Fruit fly (Drosophila melanogaster) whole organism, wandering third instar larva: ENCODE measurements around the gene Hmgcr.

ENCODE experiments used
- CG9705 ChIP-seq: fragments of 200-800 bp; sonication (Bioruptor generic); optimal IDR thresholded peaks from 2 replicates; lab custom pipeline; 2018; ENCODE audit warnings: missing biosample characterization, mild to moderate bottlenecking, missing genetic modification characterization
- GATAd ChIP-seq: sonication (Bioruptor generic); optimal IDR thresholded peaks from 2 replicates; lab custom pipeline; 2016; ENCODE audit warnings: missing biosample characterization, missing genetic modification characterization
- HLH106 ChIP-seq: fragments of 200-800 bp; optimal IDR thresholded peaks from 3 replicates; lab custom pipeline; 2019; ENCODE audit warnings: missing biosample characterization, mild to moderate bottlenecking, missing genetic modification characterization, moderate library complexity
- Hnf4 ChIP-seq: fragments of 200-800 bp; sonication (Bioruptor generic); optimal IDR thresholded peaks from 2 replicates; lab custom pipeline; 2016; ENCODE audit warnings: missing biosample characterization, mild to moderate bottlenecking, missing genetic modification characterization
- Myc ChIP-seq: fragments of >200 bp; optimal IDR thresholded peaks from 2 replicates; lab custom pipeline; 2017
- dl ChIP-seq, 2 experiments: fragments of 175-275, 200-275 bp in 1 of 2; fragments of 200-275 bp in 1 of 2; sonication (Bioruptor generic); optimal IDR thresholded peaks; lab custom pipeline; 2018; ENCODE audit warnings: mild to moderate bottlenecking in 2 of 2, missing biosample characterization in 2 of 2, missing genetic modification characterization in 2 of 2, moderate library complexity in 2 of 2; ENCODE audit not compliant: partially characterized antibody in 2 of 2, insufficient read depth in 1 of 2
- dmrt93B ChIP-seq: fragments of 200-800 bp; sonication (Bioruptor generic); optimal IDR thresholded peaks from 2 replicates; lab custom pipeline; 2018; ENCODE audit warnings: missing biosample characterization, mild to moderate bottlenecking, missing genetic modification characterization
- foxo ChIP-seq, 2 experiments: fragments of 200-800 bp; sonication (Bioruptor generic); optimal IDR thresholded peaks; 2 replicates in 1 of 2; 3 replicates in 1 of 2; lab custom pipeline; 2016 to 2017; ENCODE audit warnings: missing biosample characterization in 2 of 2, missing genetic modification characterization in 2 of 2
- fru ChIP-seq: fragments of 200-800 bp; sonication (Bioruptor generic); optimal IDR thresholded peaks from 3 replicates; lab custom pipeline; 2016; ENCODE audit warnings: missing biosample characterization, mild to moderate bottlenecking, missing genetic modification characterization
- h ChIP-seq: fragments of 200-800 bp; sonication (Bioruptor generic); optimal IDR thresholded peaks from 3 replicates; lab custom pipeline; 2016; ENCODE audit warnings: missing biosample characterization, mild to moderate bottlenecking, missing genetic modification characterization
- lola ChIP-seq: fragments of >200 bp; optimal IDR thresholded peaks from 2 replicates; lab custom pipeline; 2017; ENCODE audit warnings: missing biosample characterization, missing genetic modification characterization
- pan ChIP-seq: fragments of >200 bp; optimal IDR thresholded peaks from 2 replicates; lab custom pipeline; 2017
- psq ChIP-seq: fragments of 200-800 bp; sonication (Bioruptor generic); optimal IDR thresholded peaks from 3 replicates; lab custom pipeline; 2017; ENCODE audit warnings: missing biosample characterization, mild to moderate bottlenecking, missing genetic modification characterization, moderate library complexity
- usp ChIP-seq: fragments of >200 bp; optimal IDR thresholded peaks from 2 replicates; lab custom pipeline; 2017; ENCODE audit warnings: missing biosample characterization, missing genetic modification characterization

- TF ChIP-seq Hnf4: no peak
- TF ChIP-seq h (GFP tag; lab: Kevin White, UChicago): no peak
- no peak for TF ChIP-seq Myc (lab: Kevin White, UChicago)
- TF ChIP-seq GATAd (GFP tag; lab: Kevin White, UChicago): no peak
- no peak for TF ChIP-seq foxo (GFP tag; optimal IDR thresholded peaks at IDR 0.05; lab: Kevin White, UChicago)
- no peak for TF ChIP-seq psq (GFP tag; lab: Kevin White, UChicago)
- no peak for TF ChIP-seq lola
- no peak for TF ChIP-seq HLH106
- no peak for TF ChIP-seq usp
- TF ChIP-seq dl (GFP tag; optimal IDR thresholded peaks at IDR 0.05; lab: Kevin White, UChicago; ENCODE audit: insufficient read depth in 1 of 2, partially characterized antibody in 2 of 2): no peak
- TF ChIP-seq dmrt93B (GFP tag; lab: Kevin White, UChicago): no peak
- no peak for TF ChIP-seq fru (GFP tag; lab: Kevin White, UChicago)
- no peak for TF ChIP-seq pan
- no peak for TF ChIP-seq CG9705 (GFP tag; lab: Kevin White, UChicago)
These were observed 5.0 kb upstream of the Hmgcr start for dm6 chr3R:23728086-23728485.
